Fruit fly (Drosophila melanogaster): ENCODE measurements around the gene Mcr.
A peak's percentile ranks its signal among the peaks of the same experiment; 100 is the strongest.

Gene Mcr

DNA sequence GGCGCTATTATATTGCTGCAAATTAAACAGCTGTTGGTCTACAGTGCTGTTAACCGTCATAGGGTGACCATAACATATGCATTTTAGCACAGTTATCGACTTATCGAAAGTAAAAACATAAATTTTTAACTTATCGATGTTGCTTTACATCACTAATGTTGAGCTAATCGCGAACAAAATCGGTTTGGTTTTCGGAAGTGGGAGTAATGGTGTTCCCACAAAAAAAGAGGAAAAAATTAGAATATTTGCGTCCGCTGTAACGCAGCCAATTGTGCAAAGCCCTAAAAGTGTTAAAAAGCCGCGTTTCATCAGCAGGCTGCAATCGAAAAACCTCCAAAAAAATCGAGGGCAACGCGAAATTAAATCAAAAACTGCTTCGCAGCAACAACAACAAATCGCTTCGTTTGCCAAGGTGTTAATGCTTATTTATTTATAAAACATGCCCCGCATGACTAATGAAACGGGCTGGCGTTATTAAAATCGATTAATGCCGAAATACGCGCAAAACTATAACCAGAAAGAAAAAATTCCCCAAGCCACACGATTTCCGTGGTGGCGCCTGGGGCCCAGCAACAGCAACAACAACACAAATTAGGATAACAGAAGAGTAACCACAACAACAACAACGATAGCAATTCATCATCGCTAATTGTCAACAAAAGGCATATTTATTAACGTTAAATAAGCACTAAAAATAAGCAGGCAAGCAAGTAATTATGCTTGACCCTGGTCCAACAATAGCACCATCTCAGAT lies 44.2 kb upstream of the Mcr start, which contains the start of the genes CG12375 and CG8668 (continued):
- TF ChIP-seq Dll (GFP tag; IDR thresholded peaks at IDR 0.05; ENCODE audit: partially characterized antibody) (peak; percentile 80), phol (tag; optimal IDR thresholded peaks at IDR 0.05) (no peak), CG12769 (tag; optimal IDR thresholded peaks at IDR 0.05) (no peak), lmd (GFP tag; IDR thresholded peaks at IDR 0.05) (no peak), gro (GFP tag; optimal IDR thresholded peaks at IDR 0.05) (peak; percentile 22), CG18476 (GFP tag; optimal IDR thresholded peaks at IDR 0.05) (no peak), Dip3 (GFP tag; optimal IDR thresholded peaks at IDR 0.05) (no peak), CG12236 (GFP tag; optimal IDR thresholded peaks at IDR 0.05) (no peak), TFAM (GFP tag; optimal IDR thresholded peaks at IDR 0.05) (no peak), HHEX (GFP tag; optimal IDR thresholded peaks at IDR 0.05) (no peak), h (optimal IDR thresholded peaks at IDR 0.05) (no peak), corto (GFP tag; optimal IDR thresholded peaks at IDR 0.05) (peak; percentile 48), CG11696 (GFP tag; IDR thresholded peaks at IDR 0.05) (no peak), CG16813 (GFP tag; IDR thresholded peaks at IDR 0.05; ENCODE audit: partially characterized antibody) (peak; percentile 71), CG12659 (GFP tag; optimal IDR thresholded peaks at IDR 0.05) (peak; percentile 62), CG1647 (GFP tag; optimal IDR thresholded peaks at IDR 0.05) (no peak), Bdp1 (GFP tag; optimal IDR thresholded peaks at IDR 0.05) (no peak), CG1603 (tag; optimal IDR thresholded peaks at IDR 0.05) (no peak), CG3281 (GFP tag; optimal IDR thresholded peaks at IDR 0.05) (peak; percentile 13), az2 (GFP tag; optimal IDR thresholded peaks at IDR 0.05) (no peak), Dfd (GFP tag; optimal IDR thresholded peaks at IDR 0.05) (no peak), caup (GFP tag; optimal IDR thresholded peaks at IDR 0.05; ENCODE audit: severe bottlenecking) (no peak), ab (GFP tag; optimal IDR thresholded peaks at IDR 0.05) (no peak), CG17802 (tag; optimal IDR thresholded peaks at IDR 0.05) (no peak), zfh2 (GFP tag; optimal IDR thresholded peaks at IDR 0.05) (no peak), bbx (GFP tag; IDR thresholded peaks at IDR 0.05; ENCODE audit: partially characterized antibody) (peak; percentile 88), Eip74EF (GFP tag; optimal IDR thresholded peaks at IDR 0.05) (peak in 1 of 2 experiments; percentile 15), CG6254 (GFP tag; optimal IDR thresholded peaks at IDR 0.05) (peak; percentile 12), zfh1 (GFP tag; IDR thresholded peaks at IDR 0.05) (no peak), kni (GFP tag; optimal IDR thresholded peaks at IDR 0.05) (no peak), wor (GFP tag; IDR thresholded peaks at IDR 0.05) (no peak), grn (GFP tag; optimal IDR thresholded peaks at IDR 0.05) (peak; percentile 87), CG4360 (GFP tag; IDR thresholded peaks at IDR 0.05) (peak; percentile 89), CG10267 (tag; optimal IDR thresholded peaks at IDR 0.05) (peak; percentile 37), nmo (GFP tag; optimal IDR thresholded peaks at IDR 0.05) (peak; percentile 3), jumu (GFP tag; optimal IDR thresholded peaks at IDR 0.05) (no peak), CG15696 (tag; optimal IDR thresholded peaks at IDR 0.05) (no peak), NfI (GFP tag; optimal IDR thresholded peaks at IDR 0.05) (no peak), gcm2 (GFP tag; optimal IDR thresholded peaks at IDR 0.05) (no peak), Fer3 (tag; optimal IDR thresholded peaks at IDR 0.05) (no peak)
